Fruit fly (Drosophila melanogaster) whole organism, pupa: ENCODE data around the gene car.

Source experiments
- CG12605 ChIP-seq: fragments of 200-800 bp; sonication (Bioruptor generic); IDR thresholded peaks from 2 replicates; pipeline ENCODE4 v1.3.6; 2022; ENCODE audit warnings: missing biosample characterization, missing genetic modification characterization
- CG4496 ChIP-seq: fragments of 200-800 bp; sonication (Bioruptor generic); IDR thresholded peaks from 3 replicates; pipeline ENCODE4 v1.3.6; 2022; ENCODE audit warnings: missing biosample characterization, missing genetic modification characterization
- CG8159 ChIP-seq: fragments of 200-800 bp; sonication (Bioruptor generic); optimal IDR thresholded peaks from 3 replicates; lab custom pipeline; 2018; ENCODE audit warnings: missing biosample characterization, mild to moderate bottlenecking, missing genetic modification characterization, moderate library complexity
- fd96Ca ChIP-seq: fragments of 200-800 bp; sonication (Bioruptor generic); IDR thresholded peaks from 3 replicates; pipeline ENCODE4 v1.3.6; 2022; ENCODE audit warnings: missing biosample characterization, missing genetic modification characterization

- TF ChIP-seq fd96Ca (no peak), CG8159 (tag; lab: Kevin White, UChicago) (no peak), CG4496 (GFP tag; lab: Robert Waterston, UW) (no peak), CG12605 (no peak)
Measured at dm6 chrX:19581881-19582280, 16.1 kb downstream of the car start, which contains the start of gene CG14218.
